Worm (Caenorhabditis elegans): ENCODE measurements around the gene C31H1.1.

DNA sequence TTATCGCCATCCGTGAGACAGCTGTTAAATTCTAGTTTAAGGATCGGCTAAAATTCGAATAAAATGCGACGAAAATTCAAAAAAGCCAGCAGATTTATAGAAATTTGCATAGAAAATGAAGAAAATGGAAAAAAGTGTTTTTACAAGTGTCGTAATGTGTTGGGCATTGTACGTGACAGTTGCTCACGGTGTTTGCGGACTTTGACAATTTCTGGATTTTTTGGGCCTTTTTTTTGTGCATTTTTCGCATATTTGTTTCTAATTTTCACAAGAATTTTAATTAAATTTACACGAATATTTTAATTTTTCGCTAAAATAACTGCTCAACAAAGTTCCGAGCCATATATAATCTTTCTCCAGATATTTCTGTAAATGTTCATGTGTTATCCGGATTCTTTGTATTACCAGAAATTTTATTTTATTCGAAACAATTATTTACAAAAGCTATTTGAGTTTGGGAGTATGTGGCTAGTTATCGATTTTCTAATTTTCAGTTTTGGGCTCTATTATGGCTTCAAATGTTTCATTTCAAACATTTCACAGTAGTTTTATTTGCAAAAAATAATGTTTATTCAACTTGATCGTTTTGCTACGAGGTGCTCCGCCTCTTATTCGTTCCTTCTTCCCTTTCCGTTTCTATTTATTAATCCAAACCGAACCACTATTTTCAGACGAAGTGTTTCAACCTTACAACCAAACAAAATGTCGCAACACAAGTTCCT, 50.9 kb downstream of the C31H1.1 start, which contains the start of gene sams-3:
- TF ChIP-seq aha-1 (tag) (no peak), aly-2 (tag; optimal IDR thresholded peaks at IDR 0.05) (no peak), dpl-1 (GFP tag; optimal IDR thresholded peaks at IDR 0.05) (peak; percentile 57), nhr-11 (tag; optimal IDR thresholded peaks at IDR 0.05) (no peak), R02D3.7 (tag; optimal IDR thresholded peaks at IDR 0.05) (no peak), nhr-237 (tag; optimal IDR thresholded peaks at IDR 0.05) (no peak), nhr-77 (tag; optimal IDR thresholded peaks at IDR 0.05) (no peak), ces-1 (GFP tag; optimal IDR thresholded peaks at IDR 0.05) (no peak), lin-13 (GFP tag; optimal IDR thresholded peaks at IDR 0.05) (no peak), nhr-76 (tag; optimal IDR thresholded peaks at IDR 0.05) (no peak), ceh-82 (tag; optimal IDR thresholded peaks at IDR 0.05) (no peak)

Measured in whole organism, L4 larva.